Worm (Caenorhabditis elegans) whole organism, mixed stage, embryonic: ENCODE data around the gene T19D12.9.

ENCODE experiments used
- elt-3 ChIP-seq: fragments of 150-350 bp; optimal IDR thresholded peaks from 2 replicates; lab custom pipeline; 2014; ENCODE audit warnings: missing biosample characterization, missing genetic modification characterization
- flh-1 ChIP-seq: fragments of 200-800 bp; sonication (Bioruptor generic); optimal IDR thresholded peaks from 2 replicates; lab custom pipeline; 2018; ENCODE audit warnings: mild to moderate bottlenecking, missing genetic modification characterization, moderate library complexity, missing compliant biosample characterization
- lsy-2 ChIP-seq: fragments of 150-350 bp; optimal IDR thresholded peaks from 2 replicates; lab custom pipeline; 2014; ENCODE audit warnings: missing biosample characterization, missing genetic modification characterization
- nhr-237 ChIP-seq: fragments of 150-350 bp; optimal IDR thresholded peaks from 2 replicates; lab custom pipeline; 2014; ENCODE audit warnings: missing biosample characterization, missing genetic modification characterization
- pha-4 ChIP-seq: fragments of 150-350 bp; optimal IDR thresholded peaks from 2 replicates; lab custom pipeline; 2018; ENCODE audit warnings: missing biosample characterization, missing genetic modification reagents, missing genetic modification characterization
- sem-2 ChIP-seq: fragments of 200-800 bp; sonication (Bioruptor generic); optimal IDR thresholded peaks from 2 replicates; lab custom pipeline; 2018; ENCODE audit warnings: mild to moderate bottlenecking, missing genetic modification characterization, missing compliant biosample characterization
- unc-39 ChIP-seq: fragments of 150-350 bp; optimal IDR thresholded peaks from 2 replicates; lab custom pipeline; 2014; ENCODE audit warnings: missing biosample characterization, missing genetic modification characterization
- zip-8 ChIP-seq: fragments of 150-350 bp; optimal IDR thresholded peaks from 2 replicates; lab custom pipeline; 2014; ENCODE audit warnings: missing biosample characterization, missing genetic modification characterization

- TF ChIP-seq zip-8 (tag; lab: Kevin White, UChicago) (no peak), elt-3 (no peak), flh-1 (GFP tag; lab: Kevin White, UChicago) (no peak), unc-39 (tag; lab: Kevin White, UChicago) (no peak), nhr-237 (tag; lab: Kevin White, UChicago) (no peak), pha-4 (tag; lab: Kevin White, UChicago) (no peak), sem-2 (GFP tag; lab: Kevin White, UChicago) (no peak), lsy-2 (tag; lab: Kevin White, UChicago) (no peak)
Measured at ce11 chrII:6679724-6680123, 25.5 kb upstream of the T19D12.9 start, which contains the start of gene ift-74.
